Worm (Caenorhabditis elegans) whole organism, L4/young adult: Measurements from ENCODE around the gene sru-9.

Experiments used
- W03F9.2 ChIP-seq: fragments of 150-350 bp; optimal IDR thresholded peaks from 2 replicates; lab custom pipeline; 2014; ENCODE audit warnings: missing biosample characterization, missing genetic modification characterization
- dao-5 ChIP-seq: sonication (generic microtip); optimal IDR thresholded peaks from 2 replicates; lab custom pipeline; 2016; ENCODE audit warnings: missing genotype, missing genetic modification characterization, moderate library complexity, missing compliant biosample characterization
- him-1 ChIP-seq: sonication (generic microtip); optimal IDR thresholded peaks from 2 replicates; lab custom pipeline; 2016; ENCODE audit warnings: missing genotype, missing genetic modification reagents, missing genetic modification characterization, missing compliant biosample characterization

ce11 chrIV:13587175-13587574 is 1.6 kb upstream of the sru-9 start, which contains the start of gene Y45F10B.12:
- TF ChIP-seq him-1 (tag; lab: Kevin White, UChicago), result no peak
- TF ChIP-seq dao-5 (tag; lab: Kevin White, UChicago), result no peak
- TF ChIP-seq W03F9.2 (tag; lab: Kevin White, UChicago), result no peak
